Worm (Caenorhabditis elegans) whole organism, L1 larva: ENCODE measurements around the gene C27A2.12.

Experiments used
- C04F5.9 ChIP-seq: sonication (generic microtip); optimal IDR thresholded peaks from 2 replicates; lab custom pipeline; 2016; ENCODE audit warnings: missing genetic modification characterization, missing compliant biosample characterization
- C34B4.2 ChIP-seq: sonication (generic microtip); optimal IDR thresholded peaks from 2 replicates; lab custom pipeline; 2017; ENCODE audit warnings: mild to moderate bottlenecking, missing genetic modification characterization, missing compliant biosample characterization
- Y116A8C.19 ChIP-seq: sonication (generic microtip); optimal IDR thresholded peaks from 2 replicates; lab custom pipeline; 2016; ENCODE audit warnings: missing compliant biosample characterization, missing genetic modification characterization, borderline replicate concordance
- aha-1 ChIP-seq: fragments of 150-350 bp; optimal IDR thresholded peaks from 2 replicates; lab custom pipeline; 2014; ENCODE audit warnings: missing biosample characterization, missing genetic modification characterization
- blmp-1 ChIP-seq: fragments of 150-350 bp; optimal IDR thresholded peaks from 2 replicates; lab custom pipeline; 2014; ENCODE audit warnings: missing biosample characterization, missing genetic modification characterization
- ceh-82 ChIP-seq, 3 experiments: fragments of 150-350 bp in 1 of 3; sonication (generic microtip) in 2 of 3; optimal IDR thresholded peaks; 2 replicates each; lab custom pipeline; 2014 to 2017; ENCODE audit warnings: missing biosample characterization in 3 of 3, missing genetic modification characterization in 3 of 3
- ceh-88 ChIP-seq: fragments of 200-800 bp; sonication (Bioruptor generic); IDR thresholded peaks from 2 replicates; pipeline ENCODE4 v1.3.6; 2022; ENCODE audit warnings: missing genetic modification characterization, missing compliant biosample characterization
- ceh-90 ChIP-seq: sonication (generic microtip); optimal IDR thresholded peaks from 2 replicates; lab custom pipeline; 2016; ENCODE audit warnings: missing genetic modification characterization, missing compliant biosample characterization
- ces-1 ChIP-seq: fragments of 150-350 bp; optimal IDR thresholded peaks from 2 replicates; lab custom pipeline; 2014; ENCODE audit warnings: missing biosample characterization, missing genetic modification reagents, missing genetic modification characterization
- efl-1 ChIP-seq, 4 experiments: fragments of 150-350 bp; optimal IDR thresholded peaks in 3 of 4; peaks in 1 of 4; 1 replicate in 1 of 4; 2 replicates in 3 of 4; lab custom pipeline; 2014; ENCODE audit warnings: missing biosample characterization in 2 of 4, missing genetic modification characterization in 2 of 4, missing genetic modification reagents in 2 of 4
- elt-2 ChIP-seq: sonication (generic microtip); optimal IDR thresholded peaks from 2 replicates; lab custom pipeline; 2016; ENCODE audit warnings: missing genetic modification characterization, mild to moderate bottlenecking, inconsistent platforms, missing compliant biosample characterization, missing genetic modification reagents
- elt-3 ChIP-seq, 6 experiments: fragments of 150-350 bp in 1 of 6; sonication (generic microtip); optimal IDR thresholded peaks; 2 replicates each; lab custom pipeline; 2017 to 2018; ENCODE audit warnings: missing biosample characterization in 6 of 6, missing genetic modification characterization in 6 of 6, inconsistent platforms in 1 of 6
- ets-5 ChIP-seq: fragments of 200-800 bp; sonication (Bioruptor generic); IDR thresholded peaks from 2 replicates; pipeline ENCODE4 v1.3.6; 2022; ENCODE audit warnings: missing genetic modification characterization, missing compliant biosample characterization
- fos-1 ChIP-seq: fragments of 150-350 bp; optimal IDR thresholded peaks from 2 replicates; lab custom pipeline; 2014; ENCODE audit warnings: missing biosample characterization, missing genetic modification characterization
- grh-1 ChIP-seq: fragments of 200-800 bp; sonication (Bioruptor generic); IDR thresholded peaks from 2 replicates; pipeline ENCODE4 v1.3.6; 2022; ENCODE audit warnings: missing genetic modification reagents, missing genetic modification characterization, missing compliant biosample characterization
- hlh-17 ChIP-seq: fragments of 200-800 bp; sonication (Bioruptor generic); optimal IDR thresholded peaks from 2 replicates; lab custom pipeline; 2018; ENCODE audit warnings: missing genetic modification characterization, mild to moderate bottlenecking, missing compliant biosample characterization, moderate library complexity, borderline replicate concordance
- hpl-2 ChIP-seq: fragments of 150-350 bp; optimal IDR thresholded peaks from 2 replicates; lab custom pipeline; 2014; ENCODE audit warnings: missing biosample characterization, missing genetic modification reagents, missing genetic modification characterization
- isw-1 ChIP-seq: fragments of 200-800 bp; sonication (Bioruptor generic); IDR thresholded peaks from 2 replicates; pipeline ENCODE4 v1.3.6; 2022; ENCODE audit warnings: missing genetic modification characterization, missing compliant biosample characterization
- lin-14 ChIP-seq: fragments of 200-800 bp; sonication (Bioruptor generic); optimal IDR thresholded peaks from 2 replicates; lab custom pipeline; 2018; ENCODE audit warnings: mild to moderate bottlenecking, missing genetic modification characterization, moderate library complexity, missing compliant biosample characterization
- lin-15B ChIP-seq: fragments of 150-350 bp; sonication (generic microtip); optimal IDR thresholded peaks from 3 replicates; lab custom pipeline; 2014; ENCODE audit warnings: missing biosample characterization, missing genetic modification characterization
- lin-35 ChIP-seq, 2 experiments: fragments of 150-350 bp; optimal IDR thresholded peaks; 2 replicates each; lab custom pipeline; 2014; ENCODE audit warnings: missing biosample characterization in 2 of 2, missing genetic modification characterization in 2 of 2, missing genetic modification reagents in 2 of 2
- lin-39 ChIP-seq: fragments of 150-350 bp; optimal IDR thresholded peaks from 2 replicates; lab custom pipeline; 2014; ENCODE audit warnings: missing biosample characterization, missing genetic modification reagents, missing genetic modification characterization
- lsy-2 ChIP-seq, 2 experiments: fragments of 150-350 bp; optimal IDR thresholded peaks; 2 replicates each; lab custom pipeline; 2014; ENCODE audit warnings: missing biosample characterization in 2 of 2, missing genetic modification characterization in 2 of 2
- mdl-1 ChIP-seq, 2 experiments: fragments of 150-350 bp; optimal IDR thresholded peaks; 2 replicates each; lab custom pipeline; 2014 to 2017; ENCODE audit warnings: missing biosample characterization in 2 of 2, missing genetic modification characterization in 2 of 2, inconsistent platforms in 1 of 2
- mep-1 ChIP-seq: fragments of 150-350 bp; optimal IDR thresholded peaks from 2 replicates; lab custom pipeline; 2014; ENCODE audit warnings: missing biosample characterization, missing genetic modification characterization
- nhr-12 ChIP-seq: sonication (generic microtip); optimal IDR thresholded peaks from 2 replicates; lab custom pipeline; 2017; ENCODE audit warnings: missing biosample characterization, missing genetic modification characterization
- nhr-19 ChIP-seq: fragments of 200-800 bp; sonication (Bioruptor generic); conservative IDR thresholded peaks from 2 replicates; pipeline ENCODE4 v1.3.6; 2022; ENCODE audit warnings: missing genetic modification characterization, missing compliant biosample characterization
- nhr-20 ChIP-seq: sonication (generic microtip); optimal IDR thresholded peaks from 2 replicates; lab custom pipeline; 2016; ENCODE audit warnings: mild to moderate bottlenecking, missing genetic modification characterization, missing compliant biosample characterization
- nhr-28 ChIP-seq: fragments of 150-350 bp; optimal IDR thresholded peaks from 2 replicates; lab custom pipeline; 2014; ENCODE audit warnings: missing biosample characterization, missing genetic modification characterization
- nhr-71 ChIP-seq: sonication (generic microtip); optimal IDR thresholded peaks from 2 replicates; lab custom pipeline; 2016; ENCODE audit warnings: mild to moderate bottlenecking, missing genetic modification characterization, moderate library complexity, missing compliant biosample characterization
- nhr-77 ChIP-seq: fragments of 150-350 bp; optimal IDR thresholded peaks from 2 replicates; lab custom pipeline; 2014; ENCODE audit warnings: missing biosample characterization, missing genetic modification characterization
- nhr-84 ChIP-seq: sonication (generic microtip); optimal IDR thresholded peaks from 2 replicates; lab custom pipeline; 2017; ENCODE audit warnings: missing biosample characterization, missing genetic modification characterization
- nhr-85 ChIP-seq: sonication (generic microtip); peaks from one replicate; lab custom pipeline; 2016; ENCODE audit warnings: missing genetic modification characterization, inconsistent platforms, missing compliant biosample characterization
- nhr-90 ChIP-seq: sonication (generic microtip); optimal IDR thresholded peaks from 2 replicates; lab custom pipeline; 2016; ENCODE audit warnings: mild to moderate bottlenecking, missing genetic modification characterization, missing compliant biosample characterization; ENCODE audit not compliant: poor library complexity
- rnt-1 ChIP-seq: sonication (generic microtip); optimal IDR thresholded peaks from 2 replicates; lab custom pipeline; 2016; ENCODE audit warnings: mild to moderate bottlenecking, missing genetic modification characterization, moderate library complexity, missing compliant biosample characterization
- snpc-4 ChIP-seq: fragments of 150-350 bp; optimal IDR thresholded peaks from 2 replicates; lab custom pipeline; 2014; ENCODE audit warnings: missing biosample characterization, missing genetic modification characterization
- snu-23 ChIP-seq: sonication (generic microtip); optimal IDR thresholded peaks from 2 replicates; lab custom pipeline; 2016; ENCODE audit warnings: missing genetic modification characterization, missing compliant biosample characterization
- swsn-7 ChIP-seq: sonication (generic microtip); optimal IDR thresholded peaks from 2 replicates; lab custom pipeline; 2016; ENCODE audit warnings: missing genetic modification characterization, missing compliant biosample characterization
- tbx-2 ChIP-seq: sonication (generic microtip); optimal IDR thresholded peaks from 2 replicates; lab custom pipeline; 2016; ENCODE audit warnings: missing genetic modification characterization, missing compliant biosample characterization
- tlp-1 ChIP-seq: fragments of 150-350 bp; optimal IDR thresholded peaks from 2 replicates; lab custom pipeline; 2014; ENCODE audit warnings: missing biosample characterization, missing genetic modification characterization
- unc-130 ChIP-seq: fragments of 150-350 bp; optimal IDR thresholded peaks from 2 replicates; lab custom pipeline; 2017; ENCODE audit warnings: missing biosample characterization, missing genetic modification characterization, inconsistent platforms
- unc-62 ChIP-seq: fragments of 150-350 bp; optimal IDR thresholded peaks from 2 replicates; lab custom pipeline; 2014; ENCODE audit warnings: missing biosample characterization, missing genetic modification reagents, missing genetic modification characterization
- unc-86 ChIP-seq: sonication (generic microtip); optimal IDR thresholded peaks from 2 replicates; lab custom pipeline; 2016; ENCODE audit warnings: missing genetic modification characterization, missing compliant biosample characterization
- vab-15 ChIP-seq: sonication (generic microtip); optimal IDR thresholded peaks from 2 replicates; lab custom pipeline; 2017; ENCODE audit warnings: missing genotype, mild to moderate bottlenecking, missing genetic modification characterization, missing compliant biosample characterization
- xbp-1 ChIP-seq: sonication (generic microtip); optimal IDR thresholded peaks from 2 replicates; lab custom pipeline; 2016; ENCODE audit warnings: missing genetic modification characterization, missing compliant biosample characterization
- zag-1 ChIP-seq: fragments of 150-350 bp; optimal IDR thresholded peaks from 2 replicates; lab custom pipeline; 2014; ENCODE audit warnings: missing biosample characterization, missing genetic modification characterization
- ztf-11 ChIP-seq, 2 experiments: sonication (generic microtip); optimal IDR thresholded peaks; 2 replicates each; lab custom pipeline; 2016 to 2017; ENCODE audit warnings: missing genetic modification characterization in 2 of 2, missing biosample characterization in 1 of 2, missing compliant biosample characterization in 1 of 2

C27A2.12 gene

DNA sequence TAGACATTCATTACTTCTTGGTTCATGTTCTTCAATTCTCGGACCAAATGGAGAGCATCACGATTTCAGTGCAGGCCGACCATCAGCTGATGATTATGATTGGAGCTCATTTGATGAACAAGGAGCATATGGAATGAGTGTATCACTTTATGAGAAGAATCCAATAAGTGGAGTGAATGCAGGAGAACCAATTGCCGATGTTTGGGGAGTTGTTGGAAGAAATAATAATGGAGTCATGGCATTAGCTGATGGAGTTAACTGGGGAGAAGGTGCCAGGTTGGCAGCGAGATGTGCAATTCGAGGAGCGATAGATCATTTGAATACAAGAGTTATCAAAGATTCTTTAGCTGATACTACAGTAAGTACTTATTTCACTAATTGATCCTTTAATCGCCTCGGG lies 7.2 kb downstream of the C27A2.12 start:
- TF ChIP-seq unc-62, result no peak
- TF ChIP-seq xbp-1 (tag; lab: Kevin White, UChicago), result no peak
- no peak for TF ChIP-seq efl-1 (optimal IDR thresholded peaks at IDR 0.05; lab: Kevin White, UChicago)
- TF ChIP-seq efl-1 (GFP tag; optimal IDR thresholded peaks at IDR 0.05 in 1 of 2; lab: Kevin White, UChicago), result peak in 1 of 2 experiments; percentile 93
- no peak for TF ChIP-seq isw-1

- TF ChIP-seq vab-15 (tag; lab: Kevin White, UChicago) (no peak), blmp-1 (peak; percentile 65), lin-14 (GFP tag; lab: Kevin White, UChicago) (peak; percentile 69), nhr-85 (tag; lab: Kevin White, UChicago) (peak; percentile 81), nhr-77 (tag; lab: Kevin White, UChicago) (no peak), aha-1 (tag; lab: Kevin White, UChicago) (no peak), ets-5 (no peak), elt-2 (tag; lab: Kevin White, UChicago) (no peak), tbx-2 (tag; lab: Kevin White, UChicago) (peak; percentile 38), nhr-71 (tag; lab: Kevin White, UChicago) (peak; percentile 24), ztf-11 (tag; optimal IDR thresholded peaks at IDR 0.05; lab: Kevin White, UChicago) (no peak), mdl-1 (tag; optimal IDR thresholded peaks at IDR 0.05; lab: Kevin White, UChicago) (peak in 1 of 2 experiments; percentile 44), unc-130 (tag; lab: Kevin White, UChicago) (peak; percentile 40), elt-3 (tag; optimal IDR thresholded peaks at IDR 0.05; lab: Kevin White, UChicago) (peak in 2 of 6 experiments; percentile 19 to 46), mep-1 (peak; percentile 52), snu-23 (GFP tag; lab: Kevin White, UChicago) (peak; percentile 31), lsy-2 (tag; optimal IDR thresholded peaks at IDR 0.05; lab: Kevin White, UChicago) (peak in 1 of 2 experiments; percentile 15), C04F5.9 (tag; lab: Kevin White, UChicago) (no peak), rnt-1 (tag; lab: Kevin White, UChicago) (peak; percentile 45), C34B4.2 (tag; lab: Kevin White, UChicago) (no peak)
Observed at ce11 chrII:5049865-5050342, 8.0 kb downstream of the C27A2.12 start, which contains the start of gene F33G12.6. TSS of gene F33G12.6 (plus strand) at chrII:5049915.

DNA sequence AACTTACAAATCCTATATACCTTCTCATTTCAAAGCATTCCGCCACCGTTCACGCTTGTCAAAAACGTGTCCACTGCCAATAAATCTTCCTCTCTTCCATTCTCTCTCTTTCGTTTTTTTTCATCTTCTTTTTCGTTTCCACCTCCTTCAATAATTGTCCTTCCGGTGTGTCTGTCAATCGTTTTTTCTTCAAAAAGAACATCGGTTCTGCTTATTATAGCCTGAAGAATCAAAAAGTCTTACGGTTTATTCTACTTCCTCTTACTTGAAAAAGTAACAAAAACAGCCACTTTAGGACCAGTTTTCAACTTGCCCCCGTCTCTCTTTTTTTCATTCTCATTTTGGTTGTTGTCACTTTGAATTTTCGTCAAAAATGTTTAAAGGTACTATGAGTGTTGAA lies 8.7 kb downstream of the C27A2.12 start:
- TF ChIP-seq swsn-7 (tag; lab: Kevin White, UChicago) (no peak), hlh-17 (no peak), nhr-28 (tag; lab: Kevin White, UChicago) (no peak), Y116A8C.19 (tag; lab: Kevin White, UChicago) (no peak), unc-130 (tag; lab: Kevin White, UChicago) (no peak), aha-1 (tag; lab: Kevin White, UChicago) (no peak), grh-1 (GFP tag; lab: Robert Waterston, UW) (peak; percentile 48), vab-15 (tag; lab: Kevin White, UChicago) (no peak), blmp-1 (peak; percentile 42), snpc-4 (tag; lab: Kevin White, UChicago) (no peak), nhr-85 (tag; lab: Kevin White, UChicago) (peak; percentile 77), tbx-2 (tag; lab: Kevin White, UChicago) (peak; percentile 34), ces-1 (GFP tag; lab: Kevin White, UChicago) (no peak), rnt-1 (tag; lab: Kevin White, UChicago) (no peak), unc-86 (tag; lab: Kevin White, UChicago) (no peak), lin-39 (tag; lab: Kevin White, UChicago) (no peak), ceh-90 (tag; lab: Kevin White, UChicago) (no peak), ceh-88 (no peak), unc-62 (no peak), nhr-90 (tag; lab: Kevin White, UChicago) (peak; percentile 10), zag-1 (tag; lab: Kevin White, UChicago) (no peak), lin-35 (GFP tag; optimal IDR thresholded peaks at IDR 0.05; lab: Kevin White, UChicago) (peak in 1 of 2 experiments; percentile 15), fos-1 (tag; lab: Kevin White, UChicago) (no peak), nhr-77 (tag; lab: Kevin White, UChicago) (no peak), mep-1 (peak; percentile 16), lin-14 (GFP tag; lab: Kevin White, UChicago) (peak; percentile 43), tlp-1 (no peak), nhr-84 (tag; lab: Kevin White, UChicago) (no peak), nhr-20 (tag; lab: Kevin White, UChicago) (peak; percentile 38), nhr-12 (tag; lab: Kevin White, UChicago) (no peak), lsy-2 (tag; optimal IDR thresholded peaks at IDR 0.05; lab: Kevin White, UChicago) (peak in 1 of 2 experiments; percentile 15), nhr-19 (GFP tag; lab: Robert Waterston, UW) (no peak), ztf-11 (tag; optimal IDR thresholded peaks at IDR 0.05; lab: Kevin White, UChicago) (no peak), lin-15B (tag; lab: Kevin White, UChicago) (no peak), hpl-2 (GFP tag; lab: Kevin White, UChicago) (no peak), ceh-82 (tag; optimal IDR thresholded peaks at IDR 0.05; lab: Kevin White, UChicago) (no peak), elt-2 (tag; lab: Kevin White, UChicago) (no peak)
